2 fruit fly cellular contexts compared by ENCODE assay signal in genomic region chrX:6849178-6849956, dm6.
TF ChIP-seq lines count a peak whose summit lies in the region.

Gene Cht11, minus strand, starts transcription at chrX:6849517.
Gene CG4558, plus strand, starts transcription at chrX:6849770.

TF ChIP-seq in whole organism, embryonic, 481 proteins besides CTCF, POLR2A, EP300 and RAD21 (continued from another document and continues in another):
- no peak for TF ChIP-seq lov (optimal IDR thresholded peaks at IDR 0.05; lab: Kevin White, UChicago)
- 0 out of 3 replicates have a peak, but pooled peaks have one; percentile 51 for TF ChIP-seq lov (GFP tag; IDR thresholded peaks at IDR 0.05; lab: Robert Waterston, UW)
- peak; percentile 76 for TF ChIP-seq CG8388 (GFP tag; optimal IDR thresholded peaks at IDR 0.05; lab: Kevin White, UChicago)
- TF ChIP-seq CG17385 (GFP tag; optimal IDR thresholded peaks at IDR 0.05; lab: Kevin White, UChicago) = peak; percentile 77
- TF ChIP-seq Hr78 (GFP tag; optimal IDR thresholded peaks at IDR 0.05; lab: Kevin White, UChicago) = no peak
- TF ChIP-seq CG3726 (GFP tag; IDR thresholded peaks at IDR 0.05; lab: Robert Waterston, UW) = peak; percentile 61; the same call in 2 of the 3 replicates
- TF ChIP-seq gcm (GFP tag; optimal IDR thresholded peaks at IDR 0.05; lab: Kevin White, UChicago) = peak; percentile 68
- no peak for TF ChIP-seq Dip2 (GFP tag; IDR thresholded peaks at IDR 0.05; lab: Robert Waterston, UW)
- peak; percentile 70 for TF ChIP-seq peb (GFP tag; IDR thresholded peaks at IDR 0.05; lab: Robert Waterston, UW)
- no peak for TF ChIP-seq CG1832 (GFP tag; optimal IDR thresholded peaks at IDR 0.05; lab: Kevin White, UChicago)
- TF ChIP-seq tll (GFP tag; optimal IDR thresholded peaks at IDR 0.05; lab: Kevin White, UChicago) = no peak
- TF ChIP-seq NK7.1 (GFP tag; optimal IDR thresholded peaks at IDR 0.05; lab: Kevin White, UChicago) = no peak
- peak; percentile 4 for TF ChIP-seq Sry-β (GFP tag; optimal IDR thresholded peaks at IDR 0.05; lab: Kevin White, UChicago)
- peak; percentile 74 for TF ChIP-seq Dref (GFP tag; IDR thresholded peaks at IDR 0.05; lab: Robert Waterston, UW)
- peak; percentile 90 for TF ChIP-seq CoRest (tag; optimal IDR thresholded peaks at IDR 0.05; lab: Kevin White, UChicago)
- TF ChIP-seq Oli (tag; optimal IDR thresholded peaks at IDR 0.05; lab: Kevin White, UChicago) = peak; percentile 77
- no peak for TF ChIP-seq pb (GFP tag; optimal IDR thresholded peaks at IDR 0.05; lab: Kevin White, UChicago)
- TF ChIP-seq fu2 (GFP tag; optimal IDR thresholded peaks at IDR 0.05; lab: Kevin White, UChicago) = peak; percentile 57
- peak; percentile 53 for TF ChIP-seq tx (GFP tag; optimal IDR thresholded peaks at IDR 0.05; lab: Kevin White, UChicago)
- no peak for TF ChIP-seq ftz-f1 (GFP tag; optimal IDR thresholded peaks at IDR 0.05; lab: Kevin White, UChicago)
- no peak for TF ChIP-seq CG15073 (GFP tag; optimal IDR thresholded peaks at IDR 0.05; lab: Kevin White, UChicago)
- TF ChIP-seq CG14441 (GFP tag; IDR thresholded peaks at IDR 0.05; lab: Robert Waterston, UW) = peak; percentile 88
- TF ChIP-seq CG15696 (tag; optimal IDR thresholded peaks at IDR 0.05; lab: Kevin White, UChicago) = peak; percentile 79
- peak; percentile 83 for TF ChIP-seq CG11695 (GFP tag; IDR thresholded peaks at IDR 0.05; lab: Robert Waterston, UW)
- peak; percentile 80 for TF ChIP-seq PHDP (tag; optimal IDR thresholded peaks at IDR 0.05; lab: Kevin White, UChicago)
- peak; percentile 41 for TF ChIP-seq Vsx1 (GFP tag; optimal IDR thresholded peaks at IDR 0.05; lab: Kevin White, UChicago)
- no peak for TF ChIP-seq sim (GFP tag; IDR thresholded peaks at IDR 0.05; lab: Robert Waterston, UW)
- TF ChIP-seq CG17359 (tag; optimal IDR thresholded peaks at IDR 0.05; lab: Kevin White, UChicago) = peak; percentile 84
- peak; percentile 36 for TF ChIP-seq wek (GFP tag; optimal IDR thresholded peaks at IDR 0.05; lab: Kevin White, UChicago)
- TF ChIP-seq bigmax (GFP tag; optimal IDR thresholded peaks at IDR 0.05; lab: Kevin White, UChicago) = no peak
- TF ChIP-seq Rfx (GFP tag; IDR thresholded peaks at IDR 0.05; lab: Robert Waterston, UW) = peak; percentile 87
- peak; percentile 79 for TF ChIP-seq stc (GFP tag; IDR thresholded peaks at IDR 0.05; lab: Robert Waterston, UW)
- peak; percentile 77 for TF ChIP-seq CG10979 (tag; optimal IDR thresholded peaks at IDR 0.05; lab: Kevin White, UChicago)
- TF ChIP-seq CkIIα-i1 (GFP tag; IDR thresholded peaks at IDR 0.05; lab: Robert Waterston, UW) = no peak
- no peak for TF ChIP-seq Trl (optimal IDR thresholded peaks at IDR 0.05; lab: Kevin White, UChicago)
- TF ChIP-seq Trl (GFP tag; optimal IDR thresholded peaks at IDR 0.05; lab: Kevin White, UChicago) = peak; percentile 64
- peak in 1 of 2 experiments; percentile 66 for TF ChIP-seq insv (GFP tag; optimal IDR thresholded peaks at IDR 0.05; lab: Kevin White, UChicago)
- TF ChIP-seq CG10462 (GFP tag; optimal IDR thresholded peaks at IDR 0.05; lab: Kevin White, UChicago) = peak; percentile 47
- peak; percentile 64 for TF ChIP-seq jumu (GFP tag; optimal IDR thresholded peaks at IDR 0.05; lab: Kevin White, UChicago)
- TF ChIP-seq Hmx (GFP tag; optimal IDR thresholded peaks at IDR 0.05; lab: Kevin White, UChicago) = peak; percentile 57
- peak; percentile 80 for TF ChIP-seq NfI (GFP tag; optimal IDR thresholded peaks at IDR 0.05; lab: Kevin White, UChicago)
- peak; percentile 76 for TF ChIP-seq Sox100B (GFP tag; optimal IDR thresholded peaks at IDR 0.05; lab: Kevin White, UChicago)
- peak; percentile 21; the same call in 1 of the 2 replicates for TF ChIP-seq nerfin-2 (GFP tag; IDR thresholded peaks at IDR 0.05; lab: Robert Waterston, UW; ENCODE audit: partially characterized antibody)
- TF ChIP-seq Spps (tag; optimal IDR thresholded peaks at IDR 0.05; lab: Kevin White, UChicago) = peak; percentile 64
- TF ChIP-seq gt (GFP tag; IDR thresholded peaks at IDR 0.05; lab: Robert Waterston, UW) = peak; percentile 16; the same call in 1 of the 2 replicates
- TF ChIP-seq seq (GFP tag; IDR thresholded peaks at IDR 0.05; lab: Robert Waterston, UW) = peak; percentile 58; the same call in 1 of the 2 replicates
- TF ChIP-seq ssp (GFP tag; IDR thresholded peaks at IDR 0.05; lab: Robert Waterston, UW) = peak; percentile 69
- TF ChIP-seq sens (GFP tag; lab: Kevin White, UChicago) = peak; percentile 93
- TF ChIP-seq CG13424 (tag; optimal IDR thresholded peaks at IDR 0.05; lab: Kevin White, UChicago) = peak; percentile 88
- TF ChIP-seq CG10321 (GFP tag; IDR thresholded peaks at IDR 0.05; lab: Robert Waterston, UW) = 0 out of 2 replicates have a peak, but pooled peaks have one; percentile 52
- peak; percentile 84 for TF ChIP-seq Atf6 (GFP tag; IDR thresholded peaks at IDR 0.05; lab: Robert Waterston, UW)
- peak; percentile 74 for TF ChIP-seq D19A (tag; optimal IDR thresholded peaks at IDR 0.05; lab: Kevin White, UChicago)
- TF ChIP-seq CG18011 (GFP tag; optimal IDR thresholded peaks at IDR 0.05; lab: Kevin White, UChicago) = peak; percentile 51
- TF ChIP-seq hkb (optimal IDR thresholded peaks at IDR 0.05; lab: Kevin White, UChicago) = no peak
- TF ChIP-seq hkb (GFP tag; IDR thresholded peaks at IDR 0.05; lab: Robert Waterston, UW) = peak; percentile 84
- TF ChIP-seq cwo (GFP tag; optimal IDR thresholded peaks at IDR 0.05; lab: Kevin White, UChicago) = peak; percentile 67
- TF ChIP-seq pan (optimal IDR thresholded peaks at IDR 0.05; lab: Kevin White, UChicago) = no peak
- peak in 1 of 2 experiments; percentile 86 for TF ChIP-seq pan (GFP tag; optimal IDR thresholded peaks at IDR 0.05 in 1 of 2, IDR thresholded peaks at IDR 0.05 in 1 of 2)
- TF ChIP-seq Aef1 (GFP tag; IDR thresholded peaks at IDR 0.05; lab: Robert Waterston, UW) = peak; percentile 81
- peak; percentile 74 for TF ChIP-seq Blimp-1 (GFP tag; optimal IDR thresholded peaks at IDR 0.05; lab: Kevin White, UChicago)
- TF ChIP-seq danr (GFP tag; IDR thresholded peaks at IDR 0.05; lab: Robert Waterston, UW) = peak; percentile 45; the same call in 1 of the 2 replicates
- no peak for TF ChIP-seq Dfd (GFP tag; optimal IDR thresholded peaks at IDR 0.05; lab: Kevin White, UChicago)
- TF ChIP-seq corto (GFP tag; optimal IDR thresholded peaks at IDR 0.05; lab: Kevin White, UChicago) = peak; percentile 69
- 0 out of 3 replicates have a peak, but pooled peaks have one; percentile 49 for TF ChIP-seq gce (GFP tag; IDR thresholded peaks at IDR 0.05; lab: Robert Waterston, UW)
- peak; percentile 69 for TF ChIP-seq CG4730 (GFP tag; IDR thresholded peaks at IDR 0.05; lab: Robert Waterston, UW)

TF ChIP-seq in whole organism, prepupa, 60 proteins besides CTCF, POLR2A, EP300 and RAD21 (continued from another document):
- peak; percentile 92 for TF ChIP-seq svp (GFP tag; lab: Kevin White, UChicago)
- TF ChIP-seq Hr4 (GFP tag; optimal IDR thresholded peaks at IDR 0.05; lab: Kevin White, UChicago) = peak; percentile 81
- peak; percentile 82 for TF ChIP-seq CG34406 (GFP tag; optimal IDR thresholded peaks at IDR 0.05; lab: Kevin White, UChicago)
- peak; percentile 88 for TF ChIP-seq pdm3 (GFP tag; optimal IDR thresholded peaks at IDR 0.05; lab: Kevin White, UChicago)
- peak; percentile 83 for TF ChIP-seq Eip75B (GFP tag; optimal IDR thresholded peaks at IDR 0.05; lab: Kevin White, UChicago)
- peak; percentile 85 for TF ChIP-seq acj6 (GFP tag; optimal IDR thresholded peaks at IDR 0.05; lab: Kevin White, UChicago)
- peak; percentile 53 to 81 for TF ChIP-seq salr (GFP tag; optimal IDR thresholded peaks at IDR 0.05; lab: Kevin White, UChicago)
- TF ChIP-seq CG8632 (GFP tag; optimal IDR thresholded peaks at IDR 0.05; lab: Kevin White, UChicago) = peak; percentile 66
